Fruit fly (Drosophila melanogaster): ENCODE measurements around the gene Imp.

Gene Imp

dm6 chrX:10744773-10745589 is 79.1 kb downstream of the Imp start, which contains the start of gene stx (continued):
- TF ChIP-seq Bgb (GFP tag; IDR thresholded peaks at IDR 0.05; ENCODE audit: partially characterized antibody) (peak; percentile 97), hkb (optimal IDR thresholded peaks at IDR 0.05) (peak; percentile 16), hkb (GFP tag; IDR thresholded peaks at IDR 0.05) (peak; percentile 50), mld (GFP tag; IDR thresholded peaks at IDR 0.05; ENCODE audit: partially characterized antibody) (peak; percentile 95), wek (GFP tag; optimal IDR thresholded peaks at IDR 0.05) (peak; percentile 69), CG11560 (tag; IDR thresholded peaks at IDR 0.05) (0 out of 3 replicates have a peak, but pooled peaks have one; percentile 15), H15 (GFP tag; IDR thresholded peaks at IDR 0.05) (0 out of 3 replicates have a peak, but pooled peaks have one; percentile 27), Deaf1 (tag; optimal IDR thresholded peaks at IDR 0.05) (peak; percentile 44), CG12744 (GFP tag; optimal IDR thresholded peaks at IDR 0.05) (no peak), aop (GFP tag; IDR thresholded peaks at IDR 0.05) (0 out of 2 replicates have a peak, but pooled peaks have one; percentile 29), CG43689 (GFP tag; IDR thresholded peaks at IDR 0.05) (no peak), CG7928 (GFP tag; optimal IDR thresholded peaks at IDR 0.05) (no peak), CG17385 (GFP tag; optimal IDR thresholded peaks at IDR 0.05) (peak; percentile 47), CG32772 (GFP tag; IDR thresholded peaks at IDR 0.05) (no peak), CG12219 (GFP tag; optimal IDR thresholded peaks at IDR 0.05) (peak; percentile 9), NK7.1 (GFP tag; optimal IDR thresholded peaks at IDR 0.05) (no peak), CG7963 (GFP tag; IDR thresholded peaks at IDR 0.05; ENCODE audit: partially characterized antibody) (peak; percentile 92), E2f1 (GFP tag; IDR thresholded peaks at IDR 0.05) (peak; percentile 45; the same call in 1 of the 2 replicates), phol (tag; optimal IDR thresholded peaks at IDR 0.05) (peak; percentile 75), CG5180 (GFP tag; optimal IDR thresholded peaks at IDR 0.05) (peak; percentile 0), CG17912 (GFP tag; optimal IDR thresholded peaks at IDR 0.05) (peak; percentile 24), twi (tag; optimal IDR thresholded peaks at IDR 0.05) (no peak), CG2199 (GFP tag; IDR thresholded peaks at IDR 0.05) (peak; percentile 53; the same call in 1 of the 3 replicates), BEAF-32 (GFP tag; optimal IDR thresholded peaks at IDR 0.05) (peak; percentile 100), CG6689 (GFP tag; IDR thresholded peaks at IDR 0.05) (0 out of 2 replicates have a peak, but pooled peaks have one; percentile 28), Taf1 (GFP tag; IDR thresholded peaks at IDR 0.05) (peak; percentile 8; the same call in 1 of the 2 replicates), CG2678 (tag; optimal IDR thresholded peaks at IDR 0.05) (peak; percentile 27), lab (GFP tag; optimal IDR thresholded peaks at IDR 0.05) (peak; percentile 65), ara (GFP tag; IDR thresholded peaks at IDR 0.05) (no peak), CG8765 (GFP tag; IDR thresholded peaks at IDR 0.05) (no peak), Dref (GFP tag; IDR thresholded peaks at IDR 0.05) (peak; percentile 85), da (GFP tag; optimal IDR thresholded peaks at IDR 0.05) (no peak), nerfin-1 (tag; optimal IDR thresholded peaks at IDR 0.05) (no peak), CG3281 (GFP tag; optimal IDR thresholded peaks at IDR 0.05) (peak; percentile 8), p53 (GFP tag; optimal IDR thresholded peaks at IDR 0.05) (no peak), chm (GFP tag; IDR thresholded peaks at IDR 0.05) (peak; percentile 82), scrt (GFP tag; optimal IDR thresholded peaks at IDR 0.05) (peak; percentile 47), CG11504 (tag; optimal IDR thresholded peaks at IDR 0.05) (peak; percentile 1), crol (GFP tag; IDR thresholded peaks at IDR 0.05) (no peak), sim (GFP tag; IDR thresholded peaks at IDR 0.05) (peak; percentile 57; the same call in 1 of the 2 replicates), CG7987 (GFP tag; optimal IDR thresholded peaks at IDR 0.05) (peak; percentile 48), CG15601 (tag; optimal IDR thresholded peaks at IDR 0.05) (peak; percentile 8), CG8359 (GFP tag; optimal IDR thresholded peaks at IDR 0.05; ENCODE audit: borderline replicate concordance) (no peak), gsb (GFP tag; IDR thresholded peaks at IDR 0.05) (0 out of 2 replicates have a peak, but pooled peaks have one; percentile 14), CG16779 (GFP tag; IDR thresholded peaks at IDR 0.05) (peak; percentile 81), MBD-R2 (GFP tag; IDR thresholded peaks at IDR 0.05) (peak; percentile 35), hb (GFP tag; IDR thresholded peaks at IDR 0.05; ENCODE audit: partially characterized antibody) (peak; percentile 98), mirr (GFP tag; optimal IDR thresholded peaks at IDR 0.05) (peak; percentile 27)
